Fruit fly (Drosophila melanogaster): ENCODE measurements around the gene alph.

The alph gene

dm6 chr3R:29581420-29581819 is 10.2 kb upstream of the alph start (continued):
- TF ChIP-seq Adf1 (GFP tag; IDR thresholded peaks at IDR 0.05) (no peak), slbo (GFP tag; IDR thresholded peaks at IDR 0.05) (0 out of 2 replicates have a peak, but pooled peaks have one; percentile 23), CG6683 (GFP tag; optimal IDR thresholded peaks at IDR 0.05) (no peak), CG2116 (GFP tag; optimal IDR thresholded peaks at IDR 0.05) (no peak), CG4404 (GFP tag; IDR thresholded peaks at IDR 0.05) (no peak), CG15601 (tag; optimal IDR thresholded peaks at IDR 0.05) (peak; percentile 38), Hand (GFP tag; optimal IDR thresholded peaks at IDR 0.05) (no peak), Drgx (GFP tag; IDR thresholded peaks at IDR 0.05) (no peak), bowl (GFP tag; IDR thresholded peaks at IDR 0.05) (no peak), CG10267 (tag; optimal IDR thresholded peaks at IDR 0.05) (peak; percentile 60), pum (GFP tag; optimal IDR thresholded peaks at IDR 0.05) (no peak), hkb (optimal IDR thresholded peaks at IDR 0.05) (no peak), hkb (GFP tag; IDR thresholded peaks at IDR 0.05) (no peak), row (GFP tag; IDR thresholded peaks at IDR 0.05) (peak; percentile 79), toy (GFP tag; IDR thresholded peaks at IDR 0.05) (no peak), CG11093 (GFP tag; IDR thresholded peaks at IDR 0.05) (no peak), CG7271 (tag; optimal IDR thresholded peaks at IDR 0.05) (no peak), Stat92E (GFP tag; optimal IDR thresholded peaks at IDR 0.05) (no peak), Dp (GFP tag; optimal IDR thresholded peaks at IDR 0.05) (no peak), chinmo (GFP tag; IDR thresholded peaks at IDR 0.05; ENCODE audit: partially characterized antibody) (no peak), al (GFP tag; IDR thresholded peaks at IDR 0.05) (no peak), gce (GFP tag; IDR thresholded peaks at IDR 0.05) (no peak), oc (tag; optimal IDR thresholded peaks at IDR 0.05) (no peak), CG6813 (GFP tag; optimal IDR thresholded peaks at IDR 0.05) (peak; percentile 40), CG12659 (GFP tag; optimal IDR thresholded peaks at IDR 0.05) (peak; percentile 10), H2.0 (GFP tag; IDR thresholded peaks at IDR 0.05) (no peak), lab (GFP tag; optimal IDR thresholded peaks at IDR 0.05) (peak; percentile 62), schlank (tag; optimal IDR thresholded peaks at IDR 0.05) (no peak), insv (GFP tag; optimal IDR thresholded peaks at IDR 0.05) (no peak), CG30431 (GFP tag; optimal IDR thresholded peaks at IDR 0.05) (no peak), chif (GFP tag; optimal IDR thresholded peaks at IDR 0.05) (no peak), CkIIα-i1 (GFP tag; IDR thresholded peaks at IDR 0.05) (no peak), Nf-YA (GFP tag; IDR thresholded peaks at IDR 0.05) (no peak), CG11696 (GFP tag; IDR thresholded peaks at IDR 0.05) (peak; percentile 91), MESR4 (GFP tag; optimal IDR thresholded peaks at IDR 0.05) (no peak), CG3065 (GFP tag; optimal IDR thresholded peaks at IDR 0.05) (no peak), CTCF (GFP tag; optimal IDR thresholded peaks at IDR 0.05) (no peak), lola (GFP tag; optimal IDR thresholded peaks at IDR 0.05) (peak in 1 of 3 experiments; percentile 75), Hr51 (GFP tag; optimal IDR thresholded peaks at IDR 0.05) (peak in 1 of 2 experiments; percentile 57), Dip2 (GFP tag; IDR thresholded peaks at IDR 0.05) (no peak), CG31224 (GFP tag; IDR thresholded peaks at IDR 0.05) (no peak), E2f1 (GFP tag; IDR thresholded peaks at IDR 0.05) (no peak), nerfin-2 (GFP tag; IDR thresholded peaks at IDR 0.05; ENCODE audit: partially characterized antibody) (no peak), CG17385 (GFP tag; optimal IDR thresholded peaks at IDR 0.05) (peak; percentile 36), CG4360 (GFP tag; IDR thresholded peaks at IDR 0.05) (no peak), grau (tag; optimal IDR thresholded peaks at IDR 0.05) (peak; percentile 59), CG32532 (GFP tag; IDR thresholded peaks at IDR 0.05) (no peak), tna (GFP tag; IDR thresholded peaks at IDR 0.05; ENCODE audit: partially characterized antibody) (no peak), zen (tag; optimal IDR thresholded peaks at IDR 0.05) (peak; percentile 43), ato (GFP tag; IDR thresholded peaks at IDR 0.05; ENCODE audit: partially characterized antibody) (no peak), HLH4C (GFP tag; IDR thresholded peaks at IDR 0.05; ENCODE audit: partially characterized antibody) (no peak)

Measured in whole organism, embryonic.